Worm (Caenorhabditis elegans) whole organism, mixed stage, embryonic: ENCODE measurements around the gene clik-1.

Experiments used
- M03D4.4 ChIP-seq: sonication (generic microtip); optimal IDR thresholded peaks from 2 replicates; lab custom pipeline; 2017; ENCODE audit warnings: mild to moderate bottlenecking, missing genetic modification characterization, missing compliant biosample characterization
- bed-3 ChIP-seq: fragments of 200-800 bp; sonication (Bioruptor generic); optimal IDR thresholded peaks from 3 replicates; lab custom pipeline; 2018; ENCODE audit warnings: mild to moderate bottlenecking, missing genetic modification characterization, moderate library complexity, missing compliant biosample characterization
- blmp-1 ChIP-seq: fragments of 150-350 bp; optimal IDR thresholded peaks from 2 replicates; lab custom pipeline; 2014; ENCODE audit warnings: missing biosample characterization, missing genetic modification characterization
- ceh-39 ChIP-seq: fragments of 150-350 bp; optimal IDR thresholded peaks from 2 replicates; lab custom pipeline; 2014; ENCODE audit warnings: missing biosample characterization, missing genetic modification characterization
- ceh-43 ChIP-seq: fragments of 200-800 bp; sonication (Bioruptor generic); optimal IDR thresholded peaks from 2 replicates; lab custom pipeline; 2018; ENCODE audit warnings: mild to moderate bottlenecking, missing genetic modification characterization, moderate library complexity, missing compliant biosample characterization
- ces-1 ChIP-seq: fragments of 150-350 bp; optimal IDR thresholded peaks from 2 replicates; lab custom pipeline; 2014; ENCODE audit warnings: missing biosample characterization, missing genetic modification reagents, missing genetic modification characterization
- cnd-1 ChIP-seq: fragments of 200-800 bp; sonication (Bioruptor generic); optimal IDR thresholded peaks from 2 replicates; lab custom pipeline; 2018; ENCODE audit warnings: mild to moderate bottlenecking, missing genetic modification characterization, missing compliant biosample characterization
- drap-1 ChIP-seq: fragments of 200-800 bp; sonication (Bioruptor generic); optimal IDR thresholded peaks from 3 replicates; lab custom pipeline; 2018; ENCODE audit warnings: mild to moderate bottlenecking, missing genetic modification characterization, missing compliant biosample characterization
- elt-1 ChIP-seq: sonication (generic microtip); optimal IDR thresholded peaks from 2 replicates; lab custom pipeline; 2017; ENCODE audit warnings: missing genetic modification characterization, mild to moderate bottlenecking, missing compliant biosample characterization, antibody characterized with exemption, moderate library complexity, borderline replicate concordance; ENCODE audit not compliant: insufficient read depth
- elt-3 ChIP-seq: fragments of 150-350 bp; optimal IDR thresholded peaks from 2 replicates; lab custom pipeline; 2014; ENCODE audit warnings: missing biosample characterization, missing genetic modification characterization
- flh-1 ChIP-seq: fragments of 200-800 bp; sonication (Bioruptor generic); optimal IDR thresholded peaks from 2 replicates; lab custom pipeline; 2018; ENCODE audit warnings: mild to moderate bottlenecking, missing genetic modification characterization, moderate library complexity, missing compliant biosample characterization
- ham-2 ChIP-seq: fragments of 200-800 bp; sonication (Bioruptor generic); optimal IDR thresholded peaks from 2 replicates; lab custom pipeline; 2018; ENCODE audit warnings: mild to moderate bottlenecking, missing genetic modification characterization, missing compliant biosample characterization
- hlh-1 ChIP-seq: fragments of 150-350 bp; optimal IDR thresholded peaks from 2 replicates; lab custom pipeline; 2014; ENCODE audit warnings: missing biosample characterization, missing genetic modification reagents, missing genetic modification characterization
- lin-13 ChIP-seq: fragments of 150-350 bp; optimal IDR thresholded peaks from 2 replicates; lab custom pipeline; 2014; ENCODE audit warnings: missing biosample characterization, missing genetic modification characterization
- lsy-2 ChIP-seq: fragments of 150-350 bp; optimal IDR thresholded peaks from 2 replicates; lab custom pipeline; 2014; ENCODE audit warnings: missing biosample characterization, missing genetic modification characterization
- mab-5 ChIP-seq: fragments of 150-350 bp; optimal IDR thresholded peaks from 2 replicates; lab custom pipeline; 2014; ENCODE audit warnings: missing biosample characterization, missing genetic modification characterization
- mep-1 ChIP-seq: fragments of 150-350 bp; optimal IDR thresholded peaks from 2 replicates; lab custom pipeline; 2017; ENCODE audit warnings: missing biosample characterization, missing genetic modification reagents, missing genetic modification characterization, inconsistent platforms
- mls-2 ChIP-seq: sonication (generic microtip); optimal IDR thresholded peaks from 2 replicates; lab custom pipeline; 2016; ENCODE audit warnings: mild to moderate bottlenecking, missing genetic modification characterization, moderate library complexity, missing compliant biosample characterization
- nhr-12 ChIP-seq: fragments of 150-350 bp; optimal IDR thresholded peaks from 2 replicates; lab custom pipeline; 2014; ENCODE audit warnings: missing biosample characterization, missing genetic modification characterization
- nhr-2 ChIP-seq: fragments of 150-350 bp; optimal IDR thresholded peaks from 2 replicates; lab custom pipeline; 2014; ENCODE audit warnings: missing biosample characterization, missing genetic modification characterization
- nhr-237 ChIP-seq: fragments of 150-350 bp; optimal IDR thresholded peaks from 2 replicates; lab custom pipeline; 2014; ENCODE audit warnings: missing biosample characterization, missing genetic modification characterization
- nhr-76 ChIP-seq: sonication (generic microtip); optimal IDR thresholded peaks from 2 replicates; lab custom pipeline; 2017; ENCODE audit warnings: missing biosample characterization, missing genetic modification characterization
- pha-4 ChIP-seq: fragments of 150-350 bp; optimal IDR thresholded peaks from 2 replicates; lab custom pipeline; 2018; ENCODE audit warnings: missing biosample characterization, missing genetic modification reagents, missing genetic modification characterization
- snpc-4 ChIP-seq: fragments of 150-350 bp; optimal IDR thresholded peaks from 2 replicates; lab custom pipeline; 2014; ENCODE audit warnings: missing biosample characterization, missing genetic modification characterization
- sptf-1 ChIP-seq: sonication (generic microtip); optimal IDR thresholded peaks from 2 replicates; lab custom pipeline; 2017; ENCODE audit warnings: mild to moderate bottlenecking, missing genetic modification characterization, moderate library complexity, missing compliant biosample characterization
- tbx-8 ChIP-seq: fragments of 200-800 bp; sonication (Bioruptor generic); optimal IDR thresholded peaks from 2 replicates; lab custom pipeline; 2018; ENCODE audit warnings: mild to moderate bottlenecking, missing genetic modification characterization, moderate library complexity, missing compliant biosample characterization
- unc-120 ChIP-seq: sonication (generic microtip); optimal IDR thresholded peaks from 2 replicates; lab custom pipeline; 2017; ENCODE audit warnings: missing genetic modification characterization, missing compliant biosample characterization; ENCODE audit not compliant: poor library complexity, severe bottlenecking
- unc-39 ChIP-seq: fragments of 150-350 bp; optimal IDR thresholded peaks from 2 replicates; lab custom pipeline; 2014; ENCODE audit warnings: missing biosample characterization, missing genetic modification characterization
- unc-62 ChIP-seq: fragments of 150-350 bp; optimal IDR thresholded peaks from 2 replicates; lab custom pipeline; 2014; ENCODE audit warnings: missing biosample characterization, missing genetic modification reagents, missing genetic modification characterization
- zip-8 ChIP-seq: fragments of 150-350 bp; optimal IDR thresholded peaks from 2 replicates; lab custom pipeline; 2014; ENCODE audit warnings: missing biosample characterization, missing genetic modification characterization
- ztf-11 ChIP-seq: fragments of 150-350 bp; optimal IDR thresholded peaks from 2 replicates; lab custom pipeline; 2014; ENCODE audit warnings: missing biosample characterization, missing genetic modification characterization

The clik-1 gene

DNA sequence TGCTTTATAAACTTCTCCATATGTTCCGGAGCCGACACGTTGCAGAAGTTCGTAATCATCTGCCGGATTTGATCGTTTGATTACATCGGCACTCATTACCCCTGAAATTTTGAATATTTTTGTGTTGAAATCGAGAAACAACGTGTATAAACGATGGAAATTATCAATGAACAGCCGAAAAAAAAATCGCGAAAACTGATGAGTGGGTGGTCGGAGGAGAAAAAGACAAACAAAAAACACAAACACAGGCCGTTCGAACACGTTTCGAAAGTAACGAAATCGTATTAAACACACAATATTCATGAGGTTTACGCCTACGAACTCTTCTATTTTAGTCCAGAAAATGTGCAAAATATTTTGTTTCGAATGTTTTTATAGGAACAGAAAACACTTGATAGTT, 24.0 kb upstream of the clik-1 start, which contains the start of gene gck-2:
Gene gck-2 (minus strand): TSS at position 101 of the 400 bp plus-strand sequence.
- TF ChIP-seq snpc-4 (tag; lab: Kevin White, UChicago) (no peak), hlh-1 (no peak), lin-13 (tag; lab: Kevin White, UChicago) (no peak)

DNA sequence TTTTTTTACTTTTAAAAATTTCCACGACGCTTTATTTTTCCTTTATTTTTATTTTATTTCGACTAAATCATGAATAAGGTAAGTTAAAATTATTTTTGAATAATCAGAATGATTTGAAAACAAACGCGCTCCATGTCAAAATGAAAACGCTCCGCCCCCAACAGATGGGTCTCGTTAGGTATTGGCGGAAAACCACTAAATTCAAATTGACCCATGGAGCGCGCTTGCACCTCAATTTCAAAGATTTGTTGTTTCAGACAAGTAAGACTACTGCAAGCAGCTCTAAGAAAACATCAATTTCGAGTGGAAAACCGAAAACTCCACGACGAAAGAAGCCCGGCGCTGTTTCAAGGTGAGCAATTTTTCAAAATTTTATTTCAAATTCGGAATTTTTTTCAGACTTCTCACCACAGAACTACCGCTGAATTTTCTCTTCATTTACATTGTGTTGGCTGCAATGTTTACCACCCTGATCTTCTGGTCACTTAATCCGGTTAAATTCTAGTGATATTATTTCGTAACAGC, 19.4 kb upstream of the clik-1 start, which contains the start of gene ZC404.2:
Gene ZC404.2 (plus strand): TSS at position 47 of the 525 bp plus-strand sequence.
- no peak for TF ChIP-seq nhr-2
- TF ChIP-seq, all 35 proteins: peak for 0

DNA sequence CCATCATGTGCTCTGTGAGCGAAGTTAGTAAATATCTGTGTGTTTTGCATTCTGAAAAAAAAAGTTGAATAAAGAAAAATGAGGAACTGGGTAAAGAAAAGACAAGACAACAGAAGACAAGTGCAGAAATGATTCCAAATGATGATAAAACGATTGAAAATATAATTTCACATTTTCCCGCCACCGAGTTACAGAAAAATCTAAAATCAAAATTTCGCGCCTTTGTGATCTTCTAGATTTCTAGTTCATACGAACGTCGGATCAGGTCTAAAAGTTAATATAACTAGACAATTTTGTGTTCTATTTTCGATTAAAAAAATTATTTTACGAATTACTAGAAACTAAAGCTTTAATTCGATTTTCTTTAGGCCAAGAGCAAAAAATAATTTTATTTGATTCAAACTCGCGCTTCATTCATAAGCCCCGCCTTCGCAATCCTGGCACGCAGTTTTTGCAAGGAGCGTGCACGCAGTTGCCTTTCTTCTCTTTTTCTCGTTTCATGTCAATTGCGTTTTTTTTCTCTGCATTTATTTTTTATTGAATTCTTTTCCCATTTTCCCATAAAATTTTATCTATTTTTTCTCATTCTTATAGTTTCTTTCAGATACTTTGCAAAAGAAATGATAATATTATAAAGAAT, 16.4 kb upstream of the clik-1 start, which contains the start of the genes spn-4 and spe-39:
Gene spn-4 (minus strand): TSS at position 51 of the 640 bp plus-strand sequence.
Gene spe-39 (plus strand): TSS at position 599 of the 640 bp plus-strand sequence.
- TF ChIP-seq mab-5 (tag; lab: Kevin White, UChicago) (peak; percentile 48), blmp-1 (tag; lab: Kevin White, UChicago) (peak; percentile 30), ces-1 (peak; percentile 79), unc-120 (tag; lab: Kevin White, UChicago) (no peak), pha-4 (no peak), M03D4.4 (tag; lab: Kevin White, UChicago) (peak; percentile 49), drap-1 (GFP tag; lab: Kevin White, UChicago) (no peak), nhr-237 (tag; lab: Kevin White, UChicago) (peak; percentile 47), mls-2 (no peak), ztf-11 (tag; lab: Kevin White, UChicago) (peak; percentile 50), nhr-2 (peak; percentile 29), nhr-12 (peak; percentile 38), elt-1 (peak; percentile 6), ham-2 (GFP tag; lab: Kevin White, UChicago) (peak; percentile 15), sptf-1 (tag; lab: Kevin White, UChicago) (peak; percentile 69), lsy-2 (tag; lab: Kevin White, UChicago) (peak; percentile 49), hlh-1 (peak; percentile 26), lin-13 (tag; lab: Kevin White, UChicago) (peak; percentile 44), mep-1 (tag; lab: Kevin White, UChicago) (peak; percentile 69), ceh-39 (tag; lab: Kevin White, UChicago) (peak; percentile 13)

DNA sequence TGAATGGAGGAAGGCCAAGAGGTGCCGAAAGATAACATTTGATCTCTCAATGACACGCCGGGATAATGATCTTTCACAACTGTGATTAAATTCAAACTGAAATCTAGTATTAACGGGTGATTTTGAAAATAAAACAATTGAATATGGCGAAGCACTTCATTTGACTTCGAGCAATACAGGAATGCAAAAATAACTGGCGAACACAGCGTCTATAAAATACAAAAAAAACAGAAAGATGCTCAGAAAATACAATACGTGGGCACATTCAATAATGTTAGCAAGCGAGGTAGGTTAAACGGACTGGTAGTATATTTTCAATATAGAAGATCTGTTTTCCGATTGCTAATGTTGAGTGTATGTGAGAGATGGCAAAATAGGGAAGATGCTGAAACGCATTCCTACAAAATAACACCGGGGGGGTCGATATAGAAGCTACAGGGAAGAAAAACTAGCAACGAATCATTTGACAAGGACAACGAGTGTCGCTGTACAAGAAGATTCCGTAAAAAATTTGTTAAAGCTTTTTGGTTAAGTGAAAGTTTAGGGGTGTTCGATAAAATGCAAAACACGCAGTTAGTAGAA, 14.6 kb upstream of the clik-1 start:
- TF ChIP-seq elt-1: no peak
- TF ChIP-seq ceh-43 (GFP tag; lab: Kevin White, UChicago): no peak
- no peak for TF ChIP-seq tbx-8
- no peak for TF ChIP-seq ceh-39 (tag; lab: Kevin White, UChicago)
- TF ChIP-seq cnd-1: no peak
- TF ChIP-seq unc-120 (tag; lab: Kevin White, UChicago): no peak
- TF ChIP-seq flh-1 (GFP tag; lab: Kevin White, UChicago): no peak
- no peak for TF ChIP-seq M03D4.4 (tag; lab: Kevin White, UChicago)
- no peak for TF ChIP-seq lsy-2 (tag; lab: Kevin White, UChicago)
- TF ChIP-seq elt-3: no peak
- TF ChIP-seq pha-4: no peak
- no peak for TF ChIP-seq lin-13 (tag; lab: Kevin White, UChicago)
- no peak for TF ChIP-seq mab-5 (tag; lab: Kevin White, UChicago)
- no peak for TF ChIP-seq unc-62 (GFP tag; lab: Kevin White, UChicago)
- no peak for TF ChIP-seq unc-39 (tag; lab: Kevin White, UChicago)
- no peak for TF ChIP-seq nhr-76 (tag; lab: Kevin White, UChicago)
- no peak for TF ChIP-seq drap-1 (GFP tag; lab: Kevin White, UChicago)
- TF ChIP-seq, all 35 proteins: peak for 0

DNA sequence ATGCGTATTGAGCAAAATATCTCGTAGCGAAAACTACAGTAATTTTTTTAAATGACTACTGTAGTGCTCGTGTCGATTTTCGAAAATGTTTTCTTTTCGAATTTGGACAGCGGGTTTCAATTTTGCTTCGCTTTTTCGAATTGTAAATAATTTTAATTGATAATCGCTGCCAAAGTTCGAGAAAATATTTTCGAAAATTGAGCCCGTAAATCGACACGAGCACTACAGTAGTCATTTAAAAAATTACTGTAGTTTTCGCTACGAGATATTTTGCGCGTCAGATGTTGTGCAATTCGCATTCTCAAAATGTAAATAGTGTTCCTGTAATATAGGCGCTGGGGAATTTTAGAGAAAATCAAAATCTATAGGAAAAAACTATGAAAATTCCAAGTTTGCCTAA, 13.7 kb upstream of the clik-1 start:
- TF ChIP-seq lsy-2 (tag; lab: Kevin White, UChicago) (no peak), cnd-1 (no peak), ceh-43 (GFP tag; lab: Kevin White, UChicago) (no peak), unc-62 (GFP tag; lab: Kevin White, UChicago) (no peak), elt-3 (no peak), zip-8 (no peak), flh-1 (GFP tag; lab: Kevin White, UChicago) (no peak), ces-1 (no peak), nhr-2 (no peak), snpc-4 (tag; lab: Kevin White, UChicago) (no peak), elt-1 (no peak), bed-3 (GFP tag; lab: Kevin White, UChicago) (no peak), ceh-39 (tag; lab: Kevin White, UChicago) (no peak)
